Worm (Caenorhabditis elegans) whole organism, dauer: ENCODE results near the gene F59C12.3.

Experiments used
- unc-62 ChIP-seq: sonication (generic microtip); optimal IDR thresholded peaks from 2 replicates; lab custom pipeline; 2017; ENCODE audit warnings: missing biosample characterization, missing genetic modification reagents, missing genetic modification characterization

F59C12.3 gene

ce11 chrX:16609424-16609823 lies at the start of gene F59C12.3:
TSS of gene F59C12.3 (minus strand) at chrX:16609524.
- TF ChIP-seq unc-62 (GFP tag; lab: Kevin White, UChicago): no peak

ce11 chrX:16658309-16658708 lies 49.0 kb upstream of the F59C12.3 start:
- no peak for TF ChIP-seq unc-62 (GFP tag; lab: Kevin White, UChicago)

- no peak for TF ChIP-seq unc-62 (GFP tag; lab: Kevin White, UChicago)
These were observed 46.0 kb upstream of the F59C12.3 start for ce11 chrX:16655283-16655682.

- TF ChIP-seq unc-62 (GFP tag; lab: Kevin White, UChicago): no peak
These were observed 41.3 kb upstream of the F59C12.3 start for ce11 chrX:16650600-16650999.

ce11 chrX:16648773-16649172 lies 39.4 kb upstream of the F59C12.3 start:
- TF ChIP-seq unc-62 (GFP tag; lab: Kevin White, UChicago): no peak

- no peak for TF ChIP-seq unc-62 (GFP tag; lab: Kevin White, UChicago)
These were observed 37.9 kb upstream of the F59C12.3 start for ce11 chrX:16647222-16647621.

- no peak for TF ChIP-seq unc-62 (GFP tag; lab: Kevin White, UChicago)
These were observed 35.6 kb upstream of the F59C12.3 start for ce11 chrX:16644889-16645288.

- TF ChIP-seq unc-62 (GFP tag; lab: Kevin White, UChicago): no peak
These were observed 33.9 kb upstream of the F59C12.3 start for ce11 chrX:16643246-16643645.

ce11 chrX:16641678-16642077 lies 32.4 kb upstream of the F59C12.3 start:
- no peak for TF ChIP-seq unc-62 (GFP tag; lab: Kevin White, UChicago)

- no peak for TF ChIP-seq unc-62 (GFP tag; lab: Kevin White, UChicago)
These were observed 25.4 kb upstream of the F59C12.3 start for ce11 chrX:16634708-16635107.

ce11 chrX:16634103-16634502 lies 24.8 kb upstream of the F59C12.3 start:
- TF ChIP-seq unc-62 (GFP tag; lab: Kevin White, UChicago): no peak

- TF ChIP-seq unc-62 (GFP tag; lab: Kevin White, UChicago): no peak
These were observed 23.7 kb upstream of the F59C12.3 start, which contains the start of gene C06G1.1 for ce11 chrX:16633052-16633451. TSS of gene C06G1.1 (plus strand) at chrX:16633352.

- TF ChIP-seq unc-62 (GFP tag; lab: Kevin White, UChicago): no peak
These were observed 22.5 kb upstream of the F59C12.3 start for ce11 chrX:16631847-16632246.

- TF ChIP-seq unc-62 (GFP tag; lab: Kevin White, UChicago): no peak
These were observed 20.4 kb upstream of the F59C12.3 start for ce11 chrX:16629773-16630172.

- no peak for TF ChIP-seq unc-62 (GFP tag; lab: Kevin White, UChicago)
These were observed 19.8 kb upstream of the F59C12.3 start for ce11 chrX:16629168-16629567.

ce11 chrX:16626817-16627216 lies 17.5 kb upstream of the F59C12.3 start:
- no peak for TF ChIP-seq unc-62 (GFP tag; lab: Kevin White, UChicago)

ce11 chrX:16625078-16625808 lies 15.9 kb upstream of the F59C12.3 start:
- no peak for TF ChIP-seq unc-62 (GFP tag; lab: Kevin White, UChicago)
